Fruit fly (Drosophila melanogaster): ENCODE data around the gene CG42395.

The CG42395 gene

dm6 chrX:9554346-9554808 is 21.7 kb downstream of the CG42395 start, which contains the start of gene RpS28b (continued):
- TF ChIP-seq CG34406 (GFP tag; optimal IDR thresholded peaks at IDR 0.05) (peak; percentile 79), salr (GFP tag; optimal IDR thresholded peaks at IDR 0.05) (peak; percentile 38 to 86), Hr4 (GFP tag; optimal IDR thresholded peaks at IDR 0.05) (peak; percentile 1), fkh (GFP tag; optimal IDR thresholded peaks at IDR 0.05) (no peak), lz (GFP tag; optimal IDR thresholded peaks at IDR 0.05) (peak; percentile 89), CG3032 (tag; optimal IDR thresholded peaks at IDR 0.05) (peak; percentile 56), CG32006 (GFP tag; optimal IDR thresholded peaks at IDR 0.05) (peak; percentile 47), CG6792 (GFP tag; optimal IDR thresholded peaks at IDR 0.05) (peak; percentile 63), cyc (GFP tag; optimal IDR thresholded peaks at IDR 0.05) (peak; percentile 86), esn (GFP tag; optimal IDR thresholded peaks at IDR 0.05) (peak; percentile 87), pdm3 (GFP tag; optimal IDR thresholded peaks at IDR 0.05) (no peak), CG6276 (GFP tag; optimal IDR thresholded peaks at IDR 0.05) (no peak), Blimp-1 (GFP tag; optimal IDR thresholded peaks at IDR 0.05) (peak; percentile 66), fd59A (GFP tag; optimal IDR thresholded peaks at IDR 0.05) (peak; percentile 72), Smox (GFP tag; optimal IDR thresholded peaks at IDR 0.05) (peak; percentile 62), fd85E (GFP tag; optimal IDR thresholded peaks at IDR 0.05) (peak; percentile 9), CG4318 (GFP tag; optimal IDR thresholded peaks at IDR 0.05) (no peak), CG10631 (GFP tag; optimal IDR thresholded peaks at IDR 0.05) (peak; percentile 54), dac (GFP tag; optimal IDR thresholded peaks at IDR 0.05) (peak; percentile 61), achi (GFP tag; optimal IDR thresholded peaks at IDR 0.05) (peak; percentile 49), Met (GFP tag; optimal IDR thresholded peaks at IDR 0.05) (peak; percentile 79), CG6808 (GFP tag; optimal IDR thresholded peaks at IDR 0.05) (peak; percentile 75), Sox14 (GFP tag; optimal IDR thresholded peaks at IDR 0.05) (peak; percentile 58), vri (GFP tag; optimal IDR thresholded peaks at IDR 0.05) (no peak), CG15336 (GFP tag; IDR thresholded peaks at IDR 0.05) (peak; percentile 41; the same call in 1 of the 2 replicates), CG9139 (GFP tag; optimal IDR thresholded peaks at IDR 0.05) (peak; percentile 83), Eip75B (GFP tag; optimal IDR thresholded peaks at IDR 0.05) (peak; percentile 69), Sox102F (GFP tag; optimal IDR thresholded peaks at IDR 0.05) (peak; percentile 83), Sox15 (GFP tag; optimal IDR thresholded peaks at IDR 0.05) (peak; percentile 23), Eip93F (GFP tag; optimal IDR thresholded peaks at IDR 0.05) (no peak), CG3919 (GFP tag; optimal IDR thresholded peaks at IDR 0.05) (peak; percentile 88), CG31627 (GFP tag; optimal IDR thresholded peaks at IDR 0.05) (peak; percentile 82), acj6 (GFP tag; optimal IDR thresholded peaks at IDR 0.05) (peak; percentile 69), spab (GFP tag; optimal IDR thresholded peaks at IDR 0.05) (peak; percentile 59), Ets21C (GFP tag; optimal IDR thresholded peaks at IDR 0.05) (peak; percentile 35), CG6163 (GFP tag; IDR thresholded peaks at IDR 0.05) (peak; percentile 92), net (GFP tag; optimal IDR thresholded peaks at IDR 0.05) (peak; percentile 80), CG10669 (GFP tag; optimal IDR thresholded peaks at IDR 0.05) (peak; percentile 79), CG16779 (tag; optimal IDR thresholded peaks at IDR 0.05) (peak; percentile 85), eg (GFP tag; IDR thresholded peaks at IDR 0.05) (peak; percentile 91)

- TF ChIP-seq achi (GFP tag; optimal IDR thresholded peaks at IDR 0.05), result peak; percentile 100
- TF ChIP-seq CG32006 (GFP tag; optimal IDR thresholded peaks at IDR 0.05), result peak; percentile 87
- peak; percentile 77 for TF ChIP-seq CG11294 (GFP tag; IDR thresholded peaks at IDR 0.05)
- peak; percentile 60 to 74 for TF ChIP-seq salr (GFP tag; optimal IDR thresholded peaks at IDR 0.05)
- TF ChIP-seq Smox (GFP tag; optimal IDR thresholded peaks at IDR 0.05), result peak; percentile 92
- peak; percentile 88 for TF ChIP-seq Ets96B (tag; optimal IDR thresholded peaks at IDR 0.05)
- TF ChIP-seq CG7368 (GFP tag; optimal IDR thresholded peaks at IDR 0.05), result peak; percentile 85
- TF ChIP-seq CG15336 (GFP tag; IDR thresholded peaks at IDR 0.05), result peak; percentile 91
- TF ChIP-seq CG6163 (GFP tag; IDR thresholded peaks at IDR 0.05), result peak; percentile 95
- TF ChIP-seq Met (GFP tag; optimal IDR thresholded peaks at IDR 0.05), result peak; percentile 90
- TF ChIP-seq Hr38 (GFP tag; optimal IDR thresholded peaks at IDR 0.05), result no peak
- TF ChIP-seq CG4318 (GFP tag; optimal IDR thresholded peaks at IDR 0.05), result peak; percentile 76
- peak; percentile 85 for TF ChIP-seq cyc (GFP tag; optimal IDR thresholded peaks at IDR 0.05)
- TF ChIP-seq topi (GFP tag; optimal IDR thresholded peaks at IDR 0.05), result peak; percentile 85
- TF ChIP-seq CG1621 (tag; optimal IDR thresholded peaks at IDR 0.05), result peak; percentile 83
- TF ChIP-seq CG6276 (GFP tag; optimal IDR thresholded peaks at IDR 0.05), result peak; percentile 80
- TF ChIP-seq fkh (GFP tag; optimal IDR thresholded peaks at IDR 0.05), result peak; percentile 75
- peak; percentile 92 for TF ChIP-seq Blimp-1 (GFP tag; optimal IDR thresholded peaks at IDR 0.05)
- TF ChIP-seq Sox102F (GFP tag; optimal IDR thresholded peaks at IDR 0.05), result peak; percentile 90
- peak; percentile 84 for TF ChIP-seq CG10669 (GFP tag; optimal IDR thresholded peaks at IDR 0.05)
- peak; percentile 80 for TF ChIP-seq Sox15 (GFP tag; optimal IDR thresholded peaks at IDR 0.05)
- TF ChIP-seq CG16779 (tag; optimal IDR thresholded peaks at IDR 0.05), result peak; percentile 77
- TF ChIP-seq OdsH (GFP tag; optimal IDR thresholded peaks at IDR 0.05), result peak; percentile 90
- TF ChIP-seq vri (GFP tag; optimal IDR thresholded peaks at IDR 0.05), result peak; percentile 88
These were observed 22.3 kb downstream of the CG42395 start for dm6 chrX:9553545-9554320.
